Worm (Caenorhabditis elegans) whole organism, early embryonic: ENCODE data around the gene rhy-1.

Experiments used
- B0310.2 ChIP-seq: sonication (generic microtip); optimal IDR thresholded peaks from 2 replicates; lab custom pipeline; 2016; ENCODE audit warnings: mild to moderate bottlenecking, missing genetic modification characterization, missing compliant biosample characterization
- F13C5.2 ChIP-seq: sonication (generic microtip); optimal IDR thresholded peaks from 2 replicates; lab custom pipeline; 2017; ENCODE audit warnings: mild to moderate bottlenecking, missing genetic modification characterization, inconsistent platforms, missing compliant biosample characterization
- aly-1 ChIP-seq: sonication (generic microtip); optimal IDR thresholded peaks from 2 replicates; lab custom pipeline; 2016; ENCODE audit warnings: missing genetic modification characterization, missing compliant biosample characterization
- ama-1 ChIP-seq: fragments of 150-350 bp; optimal IDR thresholded peaks from 2 replicates; lab custom pipeline; 2014
- ceh-13 ChIP-seq: fragments of 200-800 bp; sonication (Bioruptor generic); optimal IDR thresholded peaks from 2 replicates; lab custom pipeline; 2018; ENCODE audit warnings: mild to moderate bottlenecking, missing genetic modification characterization, missing compliant biosample characterization
- ceh-36 ChIP-seq: sonication (generic microtip); optimal IDR thresholded peaks from 2 replicates; lab custom pipeline; 2016; ENCODE audit warnings: missing genetic modification characterization, inconsistent platforms, missing compliant biosample characterization
- ets-7 ChIP-seq: sonication (generic microtip); optimal IDR thresholded peaks from 2 replicates; lab custom pipeline; 2016; ENCODE audit warnings: missing genotype, missing genetic modification characterization, missing compliant biosample characterization
- flt-1 ChIP-seq: fragments of 200-800 bp; sonication (Bioruptor generic); IDR thresholded peaks from 2 replicates; pipeline ENCODE4 v1.3.6; 2022; ENCODE audit warnings: missing genetic modification characterization, missing compliant biosample characterization
- hmbx-1 ChIP-seq: sonication (generic microtip); optimal IDR thresholded peaks from 2 replicates; lab custom pipeline; 2016; ENCODE audit warnings: mild to moderate bottlenecking, missing genetic modification characterization, missing compliant biosample characterization
- hmg-4 ChIP-seq: fragments of 200-800 bp; sonication (Bioruptor generic); optimal IDR thresholded peaks from 2 replicates; lab custom pipeline; 2018; ENCODE audit warnings: mild to moderate bottlenecking, missing genetic modification characterization, missing compliant biosample characterization
- hnd-1 ChIP-seq: sonication (generic microtip); optimal IDR thresholded peaks from 2 replicates; lab custom pipeline; 2016; ENCODE audit warnings: missing genetic modification characterization, missing compliant biosample characterization
- pes-1 ChIP-seq: fragments of 200-800 bp; sonication (Bioruptor generic); IDR thresholded peaks from 2 replicates; pipeline ENCODE4 v1.3.6; 2022; ENCODE audit warnings: missing genetic modification reagents, missing genetic modification characterization, missing compliant biosample characterization
- scrt-1 ChIP-seq: fragments of 200-800 bp; sonication (Bioruptor generic); IDR thresholded peaks from 2 replicates; pipeline ENCODE4 v1.3.6; 2022; ENCODE audit warnings: missing genetic modification characterization, missing compliant biosample characterization
- sea-1 ChIP-seq: fragments of 200-800 bp; sonication (Bioruptor generic); conservative IDR thresholded peaks from 2 replicates; pipeline ENCODE4 v1.3.6; 2022; ENCODE audit warnings: missing genetic modification characterization, missing compliant biosample characterization
- tbx-11 ChIP-seq: fragments of 200-800 bp; sonication (Bioruptor generic); IDR thresholded peaks from 2 replicates; pipeline ENCODE4 v1.3.6; 2022; ENCODE audit warnings: missing genetic modification characterization, missing compliant biosample characterization
- tbx-37 ChIP-seq: fragments of 200-800 bp; sonication (Bioruptor generic); conservative IDR thresholded peaks from 2 replicates; pipeline ENCODE4 v1.3.6; 2022; ENCODE audit warnings: missing genetic modification reagents, missing genetic modification characterization, missing compliant biosample characterization
- tra-4 ChIP-seq: sonication (generic microtip); optimal IDR thresholded peaks from 2 replicates; lab custom pipeline; 2017; ENCODE audit warnings: missing genetic modification characterization, missing compliant biosample characterization

The rhy-1 gene

ce11 chrII:9144366-9144765, 16.8 kb upstream of the rhy-1 start:
- no peak for TF ChIP-seq aly-1 (tag; lab: Kevin White, UChicago)
- TF ChIP-seq ceh-13 (GFP tag; lab: Kevin White, UChicago) = no peak
- TF ChIP-seq F13C5.2 (tag; lab: Kevin White, UChicago) = no peak
- TF ChIP-seq tra-4 (tag; lab: Kevin White, UChicago) = no peak
- no peak for TF ChIP-seq hnd-1 (tag; lab: Kevin White, UChicago)
- TF ChIP-seq B0310.2 = no peak
- no peak for TF ChIP-seq pes-1 (GFP tag; lab: Robert Waterston, UW)
- TF ChIP-seq ceh-36 (tag; lab: Kevin White, UChicago) = no peak
- no peak for TF ChIP-seq sea-1 (GFP tag; lab: Robert Waterston, UW)
- TF ChIP-seq scrt-1 (GFP tag; lab: Robert Waterston, UW) = no peak
- no peak for TF ChIP-seq tbx-11 (GFP tag; lab: Robert Waterston, UW)
- no peak for TF ChIP-seq hmbx-1 (tag; lab: Kevin White, UChicago)
- TF ChIP-seq flt-1 = no peak
- TF ChIP-seq ets-7 (tag; lab: Kevin White, UChicago) = no peak
- TF ChIP-seq hmg-4 (GFP tag; lab: Kevin White, UChicago) = no peak
- TF ChIP-seq ama-1 (lab: Kevin White, UChicago) = no peak
- no peak for TF ChIP-seq tbx-37 (GFP tag; lab: Robert Waterston, UW)

ce11 chrII:9145961-9146360, 15.2 kb upstream of the rhy-1 start, which contains the start of gene W07A12.4:
W07A12.4 (plus strand) TSS chrII:9146261.
- TF ChIP-seq flt-1 (no peak), scrt-1 (GFP tag; lab: Robert Waterston, UW) (no peak), tbx-11 (GFP tag; lab: Robert Waterston, UW) (no peak), sea-1 (GFP tag; lab: Robert Waterston, UW) (no peak), hmbx-1 (tag; lab: Kevin White, UChicago) (no peak), tbx-37 (GFP tag; lab: Robert Waterston, UW) (no peak)

ce11 chrII:9148079-9148478, 13.1 kb upstream of the rhy-1 start:
- TF ChIP-seq pes-1 (GFP tag; lab: Robert Waterston, UW) (no peak), ceh-13 (GFP tag; lab: Kevin White, UChicago) (no peak), tbx-37 (GFP tag; lab: Robert Waterston, UW) (no peak), ama-1 (lab: Kevin White, UChicago) (no peak), ceh-36 (tag; lab: Kevin White, UChicago) (no peak), flt-1 (no peak), sea-1 (GFP tag; lab: Robert Waterston, UW) (no peak), scrt-1 (GFP tag; lab: Robert Waterston, UW) (no peak), tbx-11 (GFP tag; lab: Robert Waterston, UW) (no peak), F13C5.2 (tag; lab: Kevin White, UChicago) (no peak), hnd-1 (tag; lab: Kevin White, UChicago) (no peak)

ce11 chrII:9152231-9152630, 8.9 kb upstream of the rhy-1 start, which contains the start of gene col-78:
col-78 (plus strand) TSS chrII:9152531.
- no peak for TF ChIP-seq hmg-4 (GFP tag; lab: Kevin White, UChicago)
- TF ChIP-seq F13C5.2 (tag; lab: Kevin White, UChicago) = no peak
- TF ChIP-seq flt-1 = no peak
- no peak for TF ChIP-seq tra-4 (tag; lab: Kevin White, UChicago)
- no peak for TF ChIP-seq scrt-1 (GFP tag; lab: Robert Waterston, UW)
- TF ChIP-seq ets-7 (tag; lab: Kevin White, UChicago) = no peak
- no peak for TF ChIP-seq ama-1 (lab: Kevin White, UChicago)
- no peak for TF ChIP-seq ceh-13 (GFP tag; lab: Kevin White, UChicago)
- no peak for TF ChIP-seq B0310.2
- TF ChIP-seq pes-1 (GFP tag; lab: Robert Waterston, UW) = no peak
- TF ChIP-seq hnd-1 (tag; lab: Kevin White, UChicago) = no peak
- TF ChIP-seq tbx-37 (GFP tag; lab: Robert Waterston, UW) = no peak
- no peak for TF ChIP-seq hmbx-1 (tag; lab: Kevin White, UChicago)
- TF ChIP-seq sea-1 (GFP tag; lab: Robert Waterston, UW) = no peak
- TF ChIP-seq tbx-11 (GFP tag; lab: Robert Waterston, UW) = no peak

- no peak for TF ChIP-seq F13C5.2 (tag; lab: Kevin White, UChicago)
- no peak for TF ChIP-seq aly-1 (tag; lab: Kevin White, UChicago)
- TF ChIP-seq tbx-11 (GFP tag; lab: Robert Waterston, UW) = no peak
- no peak for TF ChIP-seq sea-1 (GFP tag; lab: Robert Waterston, UW)
- no peak for TF ChIP-seq flt-1
- TF ChIP-seq pes-1 (GFP tag; lab: Robert Waterston, UW) = no peak
- TF ChIP-seq hnd-1 (tag; lab: Kevin White, UChicago) = no peak
- TF ChIP-seq hmg-4 (GFP tag; lab: Kevin White, UChicago) = no peak
- no peak for TF ChIP-seq ets-7 (tag; lab: Kevin White, UChicago)
- no peak for TF ChIP-seq hmbx-1 (tag; lab: Kevin White, UChicago)
- TF ChIP-seq tra-4 (tag; lab: Kevin White, UChicago) = no peak
- no peak for TF ChIP-seq scrt-1 (GFP tag; lab: Robert Waterston, UW)
- TF ChIP-seq ceh-36 (tag; lab: Kevin White, UChicago) = no peak
- TF ChIP-seq ceh-13 (GFP tag; lab: Kevin White, UChicago) = no peak
Observed at ce11 chrII:9154339-9154738, 6.8 kb upstream of the rhy-1 start.

ce11 chrII:9156277-9156676, 4.9 kb upstream of the rhy-1 start:
- TF ChIP-seq ceh-36 (tag; lab: Kevin White, UChicago) (no peak), ceh-13 (GFP tag; lab: Kevin White, UChicago) (no peak), F13C5.2 (tag; lab: Kevin White, UChicago) (no peak), ets-7 (tag; lab: Kevin White, UChicago) (no peak), B0310.2 (no peak), tra-4 (tag; lab: Kevin White, UChicago) (no peak), flt-1 (no peak), tbx-11 (GFP tag; lab: Robert Waterston, UW) (no peak), aly-1 (tag; lab: Kevin White, UChicago) (no peak), scrt-1 (GFP tag; lab: Robert Waterston, UW) (no peak), hmbx-1 (tag; lab: Kevin White, UChicago) (no peak), hmg-4 (GFP tag; lab: Kevin White, UChicago) (no peak), hnd-1 (tag; lab: Kevin White, UChicago) (no peak), sea-1 (GFP tag; lab: Robert Waterston, UW) (no peak), tbx-37 (GFP tag; lab: Robert Waterston, UW) (no peak), pes-1 (GFP tag; lab: Robert Waterston, UW) (no peak), ama-1 (lab: Kevin White, UChicago) (no peak)
